Worm (Caenorhabditis elegans) whole organism, L3 larva: Measurements from ENCODE around the gene srg-36.

Source experiments
- ZK546.5 ChIP-seq: sonication (generic microtip); optimal IDR thresholded peaks from 2 replicates; lab custom pipeline; 2017; ENCODE audit warnings: missing biosample characterization, missing genetic modification characterization
- aly-2 ChIP-seq: fragments of 150-350 bp; optimal IDR thresholded peaks from 2 replicates; lab custom pipeline; 2014; ENCODE audit warnings: missing biosample characterization, missing genetic modification characterization
- ama-1 ChIP-seq: fragments of 150-350 bp; optimal IDR thresholded peaks from 2 replicates; lab custom pipeline; 2018
- ceh-28 ChIP-seq: fragments of 150-350 bp; optimal IDR thresholded peaks from 2 replicates; lab custom pipeline; 2014; ENCODE audit warnings: missing biosample characterization, missing genetic modification reagents, missing genetic modification characterization
- ceh-82 ChIP-seq: fragments of 150-350 bp; optimal IDR thresholded peaks from 2 replicates; lab custom pipeline; 2014; ENCODE audit warnings: missing biosample characterization, missing genetic modification characterization
- daf-12 ChIP-seq: fragments of 150-350 bp; optimal IDR thresholded peaks from 2 replicates; lab custom pipeline; 2014; ENCODE audit warnings: missing biosample characterization, missing genetic modification reagents, missing genetic modification characterization
- egl-27 ChIP-seq: sonication (generic microtip); optimal IDR thresholded peaks from 4 replicates; lab custom pipeline; 2017; ENCODE audit warnings: missing biosample characterization, missing genetic modification reagents, missing genetic modification characterization
- egl-5 ChIP-seq: fragments of 150-350 bp; optimal IDR thresholded peaks from 2 replicates; lab custom pipeline; 2017; ENCODE audit warnings: missing biosample characterization, missing genetic modification reagents, missing genetic modification characterization, inconsistent platforms
- elt-1 ChIP-seq: fragments of 150-350 bp; optimal IDR thresholded peaks from 2 replicates; lab custom pipeline; 2014; ENCODE audit warnings: missing biosample characterization, missing genetic modification characterization
- elt-2 ChIP-seq: sonication (generic microtip); optimal IDR thresholded peaks from 2 replicates; lab custom pipeline; 2016; ENCODE audit warnings: missing genetic modification reagents, mild to moderate bottlenecking, missing genetic modification characterization, missing compliant biosample characterization
- eor-1 ChIP-seq, 2 experiments: fragments of 150-350 bp; optimal IDR thresholded peaks; 2 replicates each; lab custom pipeline; 2014 to 2018; ENCODE audit warnings: missing biosample characterization in 2 of 2, missing genetic modification characterization in 2 of 2
- fkh-10 ChIP-seq: sonication (generic microtip); optimal IDR thresholded peaks from 2 replicates; lab custom pipeline; 2017; ENCODE audit warnings: missing biosample characterization, missing genetic modification reagents, missing genetic modification characterization
- fkh-2 ChIP-seq: fragments of 150-350 bp; optimal IDR thresholded peaks from 2 replicates; lab custom pipeline; 2014; ENCODE audit warnings: missing biosample characterization, missing genetic modification reagents, missing genetic modification characterization
- fos-1 ChIP-seq: fragments of 150-350 bp; optimal IDR thresholded peaks from 2 replicates; lab custom pipeline; 2014; ENCODE audit warnings: missing biosample characterization, missing genetic modification characterization
- hmg-11 ChIP-seq: sonication (generic microtip); optimal IDR thresholded peaks from 2 replicates; lab custom pipeline; 2016; ENCODE audit warnings: missing genetic modification characterization, missing compliant biosample characterization
- jun-1 ChIP-seq: fragments of 150-350 bp; optimal IDR thresholded peaks from 2 replicates; lab custom pipeline; 2014; ENCODE audit warnings: missing biosample characterization, missing genetic modification reagents, missing genetic modification characterization
- lin-15B ChIP-seq: fragments of 150-350 bp; optimal IDR thresholded peaks from 2 replicates; lab custom pipeline; 2014; ENCODE audit warnings: missing biosample characterization, missing genetic modification characterization
- mdl-1 ChIP-seq: fragments of 150-350 bp; optimal IDR thresholded peaks from 2 replicates; lab custom pipeline; 2014; ENCODE audit warnings: missing biosample characterization, missing genetic modification characterization
- mml-1 ChIP-seq: fragments of 150-350 bp; sonication (generic microtip); optimal IDR thresholded peaks from 3 replicates; lab custom pipeline; 2014; ENCODE audit warnings: missing biosample characterization, missing genetic modification characterization
- nfya-1 ChIP-seq: sonication (generic microtip); optimal IDR thresholded peaks from 2 replicates; lab custom pipeline; 2017; ENCODE audit warnings: missing genetic modification characterization, mild to moderate bottlenecking, missing compliant biosample characterization, antibody characterized with exemption, moderate library complexity; ENCODE audit not compliant: insufficient read depth
- nhr-11 ChIP-seq: fragments of 150-350 bp; optimal IDR thresholded peaks from 2 replicates; lab custom pipeline; 2014; ENCODE audit warnings: missing biosample characterization, missing genetic modification characterization
- nhr-23 ChIP-seq: fragments of 150-350 bp; optimal IDR thresholded peaks from 2 replicates; lab custom pipeline; 2014; ENCODE audit warnings: missing biosample characterization, missing genetic modification reagents, missing genetic modification characterization
- nhr-237 ChIP-seq: fragments of 150-350 bp; optimal IDR thresholded peaks from 2 replicates; lab custom pipeline; 2014; ENCODE audit warnings: missing biosample characterization, missing genetic modification characterization
- nhr-28 ChIP-seq: fragments of 150-350 bp; optimal IDR thresholded peaks from 2 replicates; lab custom pipeline; 2014; ENCODE audit warnings: missing biosample characterization, missing genetic modification characterization
- nhr-43 ChIP-seq: sonication (generic microtip); optimal IDR thresholded peaks from 2 replicates; lab custom pipeline; 2016; ENCODE audit warnings: mild to moderate bottlenecking, missing genetic modification characterization, missing compliant biosample characterization; ENCODE audit not compliant: poor library complexity, severe bottlenecking
- nhr-67 ChIP-seq: fragments of 150-350 bp; optimal IDR thresholded peaks from 2 replicates; lab custom pipeline; 2014; ENCODE audit warnings: missing biosample characterization, missing genetic modification characterization
- nhr-76 ChIP-seq: fragments of 150-350 bp; sonication (generic microtip); optimal IDR thresholded peaks from 5 replicates; lab custom pipeline; 2014; ENCODE audit warnings: missing biosample characterization, missing genetic modification characterization
- nhr-77 ChIP-seq: fragments of 150-350 bp; optimal IDR thresholded peaks from 2 replicates; lab custom pipeline; 2014; ENCODE audit warnings: missing biosample characterization, missing genetic modification characterization
- sea-2 ChIP-seq: fragments of 150-350 bp; sonication (generic microtip); optimal IDR thresholded peaks from 4 replicates; lab custom pipeline; 2014; ENCODE audit warnings: missing biosample characterization, missing genetic modification reagents, missing genetic modification characterization
- snpc-4 ChIP-seq: fragments of 150-350 bp; optimal IDR thresholded peaks from 2 replicates; lab custom pipeline; 2014; ENCODE audit warnings: missing biosample characterization, missing genetic modification characterization
- tbx-2 ChIP-seq: sonication (generic microtip); optimal IDR thresholded peaks from 2 replicates; lab custom pipeline; 2016; ENCODE audit warnings: mild to moderate bottlenecking, missing genetic modification characterization, missing compliant biosample characterization
- unc-39 ChIP-seq: sonication (generic microtip); optimal IDR thresholded peaks from 4 replicates; lab custom pipeline; 2017; ENCODE audit warnings: missing biosample characterization, missing genetic modification characterization
- unc-62 ChIP-seq: fragments of 150-350 bp; sonication (generic microtip); optimal IDR thresholded peaks from 4 replicates; lab custom pipeline; 2014; ENCODE audit warnings: missing biosample characterization, missing genetic modification reagents, missing genetic modification characterization
- zag-1 ChIP-seq: fragments of 150-350 bp; optimal IDR thresholded peaks from 2 replicates; lab custom pipeline; 2014; ENCODE audit warnings: missing biosample characterization, missing genetic modification characterization
- ztf-4 ChIP-seq: fragments of 150-350 bp; optimal IDR thresholded peaks from 2 replicates; lab custom pipeline; 2014; ENCODE audit warnings: missing biosample characterization, missing genetic modification characterization

srg-36 gene

DNA sequence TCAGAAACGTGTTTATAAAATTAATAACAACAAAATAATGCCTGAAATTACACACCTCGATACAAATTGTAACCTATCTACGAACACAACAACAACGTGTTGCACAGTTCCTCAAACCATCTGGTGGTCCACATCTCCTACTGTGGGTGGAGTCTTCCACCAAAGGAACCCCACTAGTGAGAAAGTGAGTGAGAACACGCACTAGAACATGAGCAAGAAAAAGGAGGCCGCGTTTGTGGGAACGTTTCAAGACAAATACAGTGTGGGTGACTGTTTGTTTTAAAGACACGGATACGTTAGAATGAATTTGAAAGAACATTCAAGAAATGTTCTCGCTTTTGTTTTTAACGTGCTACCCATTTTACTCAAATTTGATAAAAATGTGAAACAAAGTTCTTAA is 47.8 kb downstream of the srg-36 start, which contains the start of gene ceh-36:
Gene ceh-36, minus strand, starts transcription at position 101 of the 400 bp plus-strand sequence.
- TF ChIP-seq ZK546.5 (tag; lab: Kevin White, UChicago) (no peak), snpc-4 (tag; lab: Kevin White, UChicago) (no peak), egl-27 (no peak), sea-2 (GFP tag; lab: Kevin White, UChicago) (no peak), ama-1 (lab: Kevin White, UChicago) (no peak), ceh-82 (tag; lab: Kevin White, UChicago) (no peak), daf-12 (tag; lab: Kevin White, UChicago) (no peak), elt-2 (no peak), mdl-1 (tag; lab: Kevin White, UChicago) (no peak)

ce11 chrX:14185631-14186030 is 48.6 kb downstream of the srg-36 start:
- no peak for TF ChIP-seq ZK546.5 (tag; lab: Kevin White, UChicago)
- no peak for TF ChIP-seq nhr-11 (tag; lab: Kevin White, UChicago)
- TF ChIP-seq hmg-11 (tag; lab: Kevin White, UChicago): no peak
- no peak for TF ChIP-seq fos-1
- TF ChIP-seq fkh-2: no peak
- TF ChIP-seq snpc-4 (tag; lab: Kevin White, UChicago): no peak
- TF ChIP-seq nhr-23: no peak
- TF ChIP-seq mml-1: no peak
- TF ChIP-seq daf-12 (tag; lab: Kevin White, UChicago): no peak
- no peak for TF ChIP-seq ama-1 (lab: Kevin White, UChicago)
- TF ChIP-seq sea-2 (GFP tag; lab: Kevin White, UChicago): no peak
- TF ChIP-seq unc-39 (tag; lab: Kevin White, UChicago): no peak
- no peak for TF ChIP-seq elt-1 (tag; lab: Kevin White, UChicago)
- TF ChIP-seq egl-27: no peak
- TF ChIP-seq nhr-237 (tag; lab: Kevin White, UChicago): no peak
- TF ChIP-seq ceh-82 (tag; lab: Kevin White, UChicago): no peak

ce11 chrX:14182514-14182913 is 51.8 kb downstream of the srg-36 start:
- TF ChIP-seq mdl-1 (tag; lab: Kevin White, UChicago) (no peak), nhr-237 (tag; lab: Kevin White, UChicago) (no peak), nhr-28 (tag; lab: Kevin White, UChicago) (no peak), ZK546.5 (tag; lab: Kevin White, UChicago) (no peak), ztf-4 (tag; lab: Kevin White, UChicago) (no peak), tbx-2 (tag; lab: Kevin White, UChicago) (no peak), nfya-1 (no peak), nhr-67 (tag; lab: Kevin White, UChicago) (no peak), ama-1 (lab: Kevin White, UChicago) (no peak), lin-15B (tag; lab: Kevin White, UChicago) (no peak), nhr-11 (tag; lab: Kevin White, UChicago) (no peak), nhr-76 (tag; lab: Kevin White, UChicago) (no peak), fkh-10 (GFP tag; lab: Kevin White, UChicago) (no peak), mml-1 (no peak), unc-62 (GFP tag; lab: Kevin White, UChicago) (no peak), aly-2 (tag; lab: Kevin White, UChicago) (no peak), jun-1 (no peak)

DNA sequence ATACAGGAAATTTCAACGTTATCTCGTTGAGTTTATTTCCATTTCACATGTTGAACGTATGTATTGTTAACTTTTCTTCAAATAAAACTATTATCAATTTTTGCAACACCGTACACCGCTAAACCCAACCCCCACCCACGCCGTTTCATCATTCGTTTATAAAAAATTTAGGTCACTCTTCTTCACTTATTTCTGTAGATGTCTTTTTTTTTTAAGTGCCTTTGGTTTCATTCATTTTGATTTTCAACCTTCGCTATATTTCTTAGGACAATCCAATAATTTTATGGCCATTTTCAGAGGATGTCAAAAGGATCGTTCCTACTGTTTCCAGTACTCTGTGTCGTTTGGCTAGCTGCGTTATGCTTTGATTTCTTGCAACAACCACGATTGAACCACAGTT is 54.1 kb downstream of the srg-36 start, which contains the start of gene C37E2.3:
Gene C37E2.3, plus strand, starts transcription at position 301 of the 400 bp plus-strand sequence.
- TF ChIP-seq ceh-28 (tag; lab: Kevin White, UChicago) (no peak), egl-27 (no peak), unc-62 (GFP tag; lab: Kevin White, UChicago) (no peak), hmg-11 (tag; lab: Kevin White, UChicago) (no peak), nhr-28 (tag; lab: Kevin White, UChicago) (no peak), zag-1 (tag; lab: Kevin White, UChicago) (no peak), nhr-43 (no peak), ZK546.5 (tag; lab: Kevin White, UChicago) (no peak), jun-1 (no peak), elt-2 (no peak), nhr-77 (tag; lab: Kevin White, UChicago) (no peak), fkh-2 (no peak), egl-5 (no peak), ztf-4 (tag; lab: Kevin White, UChicago) (no peak), eor-1 (tag; optimal IDR thresholded peaks at IDR 0.05; lab: Kevin White, UChicago) (no peak), nfya-1 (no peak)
